Worm (Caenorhabditis elegans): ENCODE measurements around the gene Y46G5A.20.

DNA sequence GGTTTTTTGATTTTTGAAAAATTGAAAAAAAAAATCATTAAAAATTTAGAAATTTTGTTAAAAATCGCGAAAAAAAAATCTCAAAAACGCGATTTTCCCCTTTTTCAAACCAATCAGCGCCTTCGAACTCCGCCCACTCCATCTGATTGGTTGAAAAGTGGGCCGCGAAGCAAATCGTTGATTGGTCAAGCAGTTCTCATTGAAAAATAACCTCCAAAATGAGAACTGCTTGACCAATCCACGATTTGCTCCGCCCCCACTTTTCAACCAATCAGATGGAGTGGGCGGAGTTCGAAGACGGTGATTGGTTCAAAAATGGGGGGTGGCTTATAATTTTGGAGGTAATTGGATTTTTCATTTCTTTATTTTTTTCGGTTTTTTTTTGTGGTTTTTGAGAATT, 20.4 kb upstream of the Y46G5A.20 start:
- TF ChIP-seq dao-5 (tag; optimal IDR thresholded peaks at IDR 0.05) = no peak
- no peak for TF ChIP-seq W03F9.2 (tag; optimal IDR thresholded peaks at IDR 0.05)

Measured in whole organism, L4/young adult.